Fruit fly (Drosophila melanogaster): ENCODE results near the gene cm.

cm gene

dm6 chrX:7011063-7011743, at the start of gene cm, which contains the start of the genes sloth1 and sloth2:
TSS of gene cm (minus strand) at chrX:7011145.
TSS of gene sloth1 (plus strand) at chrX:7011357.
TSS of gene sloth2 (plus strand) at chrX:7011357.
- peak; percentile 78 for TF ChIP-seq CG32006 (GFP tag; optimal IDR thresholded peaks at IDR 0.05)
- TF ChIP-seq CG10631 (GFP tag; optimal IDR thresholded peaks at IDR 0.05): peak; percentile 90
- TF ChIP-seq CG4318 (GFP tag; optimal IDR thresholded peaks at IDR 0.05): peak; percentile 59
- TF ChIP-seq CG15336 (GFP tag; IDR thresholded peaks at IDR 0.05): peak; percentile 74
- TF ChIP-seq Eip93F (GFP tag; optimal IDR thresholded peaks at IDR 0.05): peak; percentile 80
- peak; percentile 80 for TF ChIP-seq eg (GFP tag; IDR thresholded peaks at IDR 0.05)
- peak; percentile 50 for TF ChIP-seq spab (GFP tag; optimal IDR thresholded peaks at IDR 0.05)
- peak; percentile 34 for TF ChIP-seq CG11762 (GFP tag; optimal IDR thresholded peaks at IDR 0.05; ENCODE audit: insufficient read depth)
- peak; percentile 55; the same call in 1 of the 2 replicates for TF ChIP-seq Gug (GFP tag; IDR thresholded peaks at IDR 0.05)
- peak; percentile 93 for TF ChIP-seq esn (GFP tag; optimal IDR thresholded peaks at IDR 0.05)
- peak; percentile 91 for TF ChIP-seq acj6 (GFP tag; optimal IDR thresholded peaks at IDR 0.05)
- TF ChIP-seq Eip75B (GFP tag; optimal IDR thresholded peaks at IDR 0.05): peak; percentile 85
- TF ChIP-seq dsx (GFP tag; optimal IDR thresholded peaks at IDR 0.05; ENCODE audit: poor library complexity, severe bottlenecking): peak; percentile 74
- peak; percentile 29 for TF ChIP-seq Blimp-1 (GFP tag; optimal IDR thresholded peaks at IDR 0.05)
- peak; percentile 91 for TF ChIP-seq Hr39 (GFP tag; optimal IDR thresholded peaks at IDR 0.05)
- peak; percentile 70 to 82 for TF ChIP-seq salr (GFP tag; optimal IDR thresholded peaks at IDR 0.05)
- TF ChIP-seq Ets96B (tag; optimal IDR thresholded peaks at IDR 0.05): peak; percentile 72
- TF ChIP-seq achi (GFP tag; optimal IDR thresholded peaks at IDR 0.05): peak; percentile 85
- peak; percentile 84 for TF ChIP-seq CG8632 (GFP tag; optimal IDR thresholded peaks at IDR 0.05)
- TF ChIP-seq fd59A (GFP tag; optimal IDR thresholded peaks at IDR 0.05): peak; percentile 66
- TF ChIP-seq CG10669 (GFP tag; optimal IDR thresholded peaks at IDR 0.05): peak; percentile 76
- peak; percentile 80 for TF ChIP-seq Sox15 (GFP tag; optimal IDR thresholded peaks at IDR 0.05)
- TF ChIP-seq CG6163 (GFP tag; IDR thresholded peaks at IDR 0.05): peak; percentile 87
- TF ChIP-seq CG3919 (GFP tag; optimal IDR thresholded peaks at IDR 0.05): peak; percentile 84
- peak; percentile 87 for TF ChIP-seq cyc (GFP tag; optimal IDR thresholded peaks at IDR 0.05)
- TF ChIP-seq CG11902 (GFP tag; optimal IDR thresholded peaks at IDR 0.05): peak; percentile 68
- peak; percentile 87 for TF ChIP-seq topi (GFP tag; optimal IDR thresholded peaks at IDR 0.05)
- TF ChIP-seq pdm3 (GFP tag; optimal IDR thresholded peaks at IDR 0.05): peak; percentile 92
- peak; percentile 88 for TF ChIP-seq Met (GFP tag; optimal IDR thresholded peaks at IDR 0.05)
- TF ChIP-seq Hr4 (GFP tag; optimal IDR thresholded peaks at IDR 0.05): peak; percentile 80
- TF ChIP-seq net (GFP tag; optimal IDR thresholded peaks at IDR 0.05): peak; percentile 84
- TF ChIP-seq fd85E (GFP tag; optimal IDR thresholded peaks at IDR 0.05): no peak
- peak; percentile 70 to 80 for TF ChIP-seq ss (GFP tag; optimal IDR thresholded peaks at IDR 0.05)
- peak; percentile 63 for TF ChIP-seq CG8319 (GFP tag; optimal IDR thresholded peaks at IDR 0.05)
- TF ChIP-seq Smox (GFP tag; optimal IDR thresholded peaks at IDR 0.05): peak; percentile 91
- peak; percentile 76 for TF ChIP-seq dac (GFP tag; optimal IDR thresholded peaks at IDR 0.05)
- peak; percentile 62 for TF ChIP-seq fkh (GFP tag; optimal IDR thresholded peaks at IDR 0.05)
- TF ChIP-seq CG8119 (GFP tag; IDR thresholded peaks at IDR 0.05): peak; percentile 79
- TF ChIP-seq vri (GFP tag; optimal IDR thresholded peaks at IDR 0.05): peak; percentile 87
- TF ChIP-seq CG6854 (GFP tag; optimal IDR thresholded peaks at IDR 0.05): peak; percentile 30
- TF ChIP-seq Eip78C (GFP tag): peak; percentile 95
- TF ChIP-seq lz (GFP tag; optimal IDR thresholded peaks at IDR 0.05): peak; percentile 93
- TF ChIP-seq Hr38 (GFP tag; optimal IDR thresholded peaks at IDR 0.05): peak; percentile 48
- peak; percentile 50 for TF ChIP-seq CG6276 (GFP tag; optimal IDR thresholded peaks at IDR 0.05)
- TF ChIP-seq Lpt (GFP tag; optimal IDR thresholded peaks at IDR 0.05): peak; percentile 74
- TF ChIP-seq CG31627 (GFP tag; optimal IDR thresholded peaks at IDR 0.05): peak; percentile 93
- peak; percentile 72 for TF ChIP-seq CG6808 (GFP tag; optimal IDR thresholded peaks at IDR 0.05)
- TF ChIP-seq Sox102F (GFP tag; optimal IDR thresholded peaks at IDR 0.05): peak; percentile 85
- peak; percentile 97 for TF ChIP-seq svp (GFP tag)
- TF ChIP-seq Sox14 (GFP tag; optimal IDR thresholded peaks at IDR 0.05): peak; percentile 90
